Fruit fly (Drosophila melanogaster) whole organism, adult: ENCODE data around the gene CG6236.
A peak's percentile ranks its signal among the peaks of the same experiment; 100 is the strongest.

ENCODE experiments used
- CG12768 ChIP-seq: fragments of 200-800 bp; sonication (Bioruptor generic); optimal IDR thresholded peaks from 2 replicates; lab custom pipeline; 2017; ENCODE audit warnings: missing biosample characterization, missing genetic modification characterization, mild to moderate bottlenecking, moderate library complexity, missing genetic modification reagents
- CG33017 ChIP-seq: fragments of 200-800 bp; sonication (Bioruptor generic); optimal IDR thresholded peaks from 2 replicates; lab custom pipeline; 2018; ENCODE audit warnings: missing biosample characterization, mild to moderate bottlenecking, missing genetic modification characterization, moderate library complexity
- Hr96 ChIP-seq: fragments of 200-800 bp; sonication (Bioruptor generic); optimal IDR thresholded peaks from 2 replicates; lab custom pipeline; 2016; ENCODE audit warnings: missing biosample characterization, missing genetic modification characterization
- bab1 ChIP-seq: fragments of 200-800 bp; sonication (Bioruptor generic); optimal IDR thresholded peaks from 3 replicates; lab custom pipeline; 2019; ENCODE audit warnings: missing biosample characterization, mild to moderate bottlenecking, missing genetic modification characterization, moderate library complexity
- cnc ChIP-seq, 2 experiments: fragments of >200 bp; optimal IDR thresholded peaks; 2 replicates each; lab custom pipeline; 2017
- kay ChIP-seq: fragments of 200-800 bp; sonication (Bioruptor generic); peaks from one replicate; lab custom pipeline; 2016; ENCODE audit warnings: missing biosample characterization, missing genetic modification characterization, borderline replicate concordance
- ovo ChIP-seq: fragments of 200-800 bp; sonication (Bioruptor generic); optimal IDR thresholded peaks from 2 replicates; lab custom pipeline; 2016; ENCODE audit warnings: missing biosample characterization, missing genetic modification characterization
- pad ChIP-seq: fragments of 200-800 bp; sonication (Bioruptor generic); optimal IDR thresholded peaks from 3 replicates; lab custom pipeline; 2017; ENCODE audit warnings: missing biosample characterization, missing genetic modification characterization, mild to moderate bottlenecking, moderate library complexity, missing genetic modification reagents
- toe ChIP-seq: fragments of 200-800 bp; sonication (Bioruptor generic); optimal IDR thresholded peaks from 2 replicates; lab custom pipeline; 2016; ENCODE audit warnings: missing biosample characterization, missing genetic modification characterization

- TF ChIP-seq CG12768 (GFP tag; lab: Kevin White, UChicago) (no peak), CG33017 (tag; lab: Kevin White, UChicago) (no peak), toe (GFP tag; lab: Kevin White, UChicago) (no peak), cnc (optimal IDR thresholded peaks at IDR 0.05; lab: Kevin White, UChicago) (no peak), pad (GFP tag; lab: Kevin White, UChicago) (peak; percentile 20), kay (GFP tag; lab: Kevin White, UChicago) (no peak), bab1 (GFP tag; lab: Kevin White, UChicago) (no peak), Hr96 (GFP tag; lab: Kevin White, UChicago) (no peak), ovo (GFP tag; lab: Kevin White, UChicago) (peak; percentile 98)
These were observed 38.0 kb downstream of the CG6236 start for dm6 chr3R:15289828-15290641.
